Worm (Caenorhabditis elegans) whole organism, mixed stage, embryonic: ENCODE data around the gene C03B1.14.

Experiments
- M03D4.4 ChIP-seq: sonication (generic microtip); optimal IDR thresholded peaks from 2 replicates; lab custom pipeline; 2017; ENCODE audit warnings: mild to moderate bottlenecking, missing genetic modification characterization, missing compliant biosample characterization
- bed-3 ChIP-seq: fragments of 200-800 bp; sonication (Bioruptor generic); optimal IDR thresholded peaks from 3 replicates; lab custom pipeline; 2018; ENCODE audit warnings: mild to moderate bottlenecking, missing genetic modification characterization, moderate library complexity, missing compliant biosample characterization
- ces-1 ChIP-seq: fragments of 150-350 bp; optimal IDR thresholded peaks from 2 replicates; lab custom pipeline; 2014; ENCODE audit warnings: missing biosample characterization, missing genetic modification reagents, missing genetic modification characterization
- elt-3 ChIP-seq: fragments of 150-350 bp; optimal IDR thresholded peaks from 2 replicates; lab custom pipeline; 2014; ENCODE audit warnings: missing biosample characterization, missing genetic modification characterization
- lin-13 ChIP-seq: fragments of 150-350 bp; optimal IDR thresholded peaks from 2 replicates; lab custom pipeline; 2014; ENCODE audit warnings: missing biosample characterization, missing genetic modification characterization
- nhr-12 ChIP-seq: fragments of 150-350 bp; optimal IDR thresholded peaks from 2 replicates; lab custom pipeline; 2014; ENCODE audit warnings: missing biosample characterization, missing genetic modification characterization
- nhr-28 ChIP-seq: fragments of 150-350 bp; optimal IDR thresholded peaks from 2 replicates; lab custom pipeline; 2014; ENCODE audit warnings: missing biosample characterization, missing genetic modification characterization
- pha-4 ChIP-seq: fragments of 150-350 bp; optimal IDR thresholded peaks from 2 replicates; lab custom pipeline; 2018; ENCODE audit warnings: missing biosample characterization, missing genetic modification reagents, missing genetic modification characterization
- snpc-4 ChIP-seq: fragments of 150-350 bp; optimal IDR thresholded peaks from 2 replicates; lab custom pipeline; 2014; ENCODE audit warnings: missing biosample characterization, missing genetic modification characterization
- ztf-11 ChIP-seq: fragments of 150-350 bp; optimal IDR thresholded peaks from 2 replicates; lab custom pipeline; 2014; ENCODE audit warnings: missing biosample characterization, missing genetic modification characterization

DNA sequence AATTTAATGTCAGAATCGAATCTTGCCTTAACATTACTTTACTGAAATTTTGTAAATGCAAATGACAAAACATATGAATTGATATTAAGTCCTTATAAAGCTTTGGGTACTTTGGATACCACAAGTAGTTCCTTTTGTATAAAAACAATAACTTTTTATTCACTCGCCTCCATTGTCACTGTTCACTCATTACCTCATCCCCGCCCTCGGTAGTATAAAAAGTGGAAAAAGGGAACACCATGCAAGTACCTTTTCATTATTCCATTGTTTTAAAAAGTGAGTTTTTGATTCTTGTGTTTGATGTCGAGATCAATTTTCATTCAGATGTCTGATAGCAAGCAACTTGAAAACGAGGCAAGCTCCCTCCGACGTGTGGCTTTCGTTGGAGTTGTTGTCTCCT is 26.6 kb downstream of the C03B1.14 start, which contains the start of gene col-171:
- no peak for TF ChIP-seq nhr-12 (tag; lab: Kevin White, UChicago)
- TF ChIP-seq snpc-4 (tag; lab: Kevin White, UChicago), result no peak
- TF ChIP-seq lin-13, result no peak
- no peak for TF ChIP-seq pha-4
- no peak for TF ChIP-seq bed-3
- TF ChIP-seq nhr-28 (tag; lab: Kevin White, UChicago), result no peak
- no peak for TF ChIP-seq ces-1
- no peak for TF ChIP-seq M03D4.4 (tag; lab: Kevin White, UChicago)
- no peak for TF ChIP-seq elt-3 (tag; lab: Kevin White, UChicago)
- no peak for TF ChIP-seq ztf-11
